Worm (Caenorhabditis elegans): ENCODE data around the gene aat-6.

ce11 chrV:11492456-11492855, 22.0 kb upstream of the aat-6 start, which contains the start of gene T11F9.21:
- TF ChIP-seq unc-62 (GFP tag; optimal IDR thresholded peaks at IDR 0.05) (no peak), D2030.7 (GFP tag; IDR thresholded peaks at IDR 0.05) (no peak), madf-8 (GFP tag; conservative IDR thresholded peaks at IDR 0.05) (no peak), F55B11.4 (tag; optimal IDR thresholded peaks at IDR 0.05; ENCODE audit: borderline replicate concordance, insufficient read depth) (no peak)

Data from whole organism, young adult.